Fruit fly (Drosophila melanogaster) whole organism, prepupa: Measurements from ENCODE around the gene CG15019.

Source experiments
- Blimp-1 ChIP-seq: fragments of 200-800 bp; sonication (Bioruptor generic); optimal IDR thresholded peaks from 3 replicates; lab custom pipeline; 2017; ENCODE audit warnings: missing biosample characterization, missing genetic modification characterization, mild to moderate bottlenecking, moderate library complexity, missing genetic modification reagents
- CG10631 ChIP-seq: fragments of 200-800 bp; sonication (Bioruptor generic); optimal IDR thresholded peaks from 2 replicates; lab custom pipeline; 2016; ENCODE audit warnings: missing biosample characterization, missing genetic modification characterization
- CG10669 ChIP-seq: fragments of 200-800 bp; sonication (Bioruptor generic); optimal IDR thresholded peaks from 3 replicates; lab custom pipeline; 2018; ENCODE audit warnings: missing biosample characterization, mild to moderate bottlenecking, missing genetic modification characterization, moderate library complexity
- CG11762 ChIP-seq: fragments of 200-800 bp; sonication (Bioruptor generic); optimal IDR thresholded peaks from 3 replicates; lab custom pipeline; 2016; ENCODE audit warnings: missing biosample characterization, missing genetic modification characterization; ENCODE audit not compliant: insufficient read depth
- CG11902 ChIP-seq: fragments of 200-800 bp; sonication (Bioruptor generic); optimal IDR thresholded peaks from 3 replicates; lab custom pipeline; 2016; ENCODE audit warnings: missing biosample characterization, missing genetic modification characterization
- CG15336 ChIP-seq: fragments of 200-800 bp; sonication (Bioruptor generic); IDR thresholded peaks from 2 replicates; pipeline ENCODE4 v1.3.6; 2022; ENCODE audit warnings: missing biosample characterization, missing genetic modification characterization
- CG1621 ChIP-seq: fragments of 200-800 bp; sonication (Bioruptor generic); optimal IDR thresholded peaks from 3 replicates; lab custom pipeline; 2018; ENCODE audit warnings: missing biosample characterization, mild to moderate bottlenecking, missing genetic modification characterization
- CG16779 ChIP-seq: fragments of 200-800 bp; sonication (Bioruptor generic); optimal IDR thresholded peaks from 3 replicates; lab custom pipeline; 2017; ENCODE audit warnings: missing biosample characterization, mild to moderate bottlenecking, missing genetic modification characterization
- CG32006 ChIP-seq: fragments of 200-800 bp; sonication (Bioruptor generic); optimal IDR thresholded peaks from 3 replicates; lab custom pipeline; 2017; ENCODE audit warnings: missing biosample characterization, mild to moderate bottlenecking, missing genetic modification characterization
- CG3919 ChIP-seq: fragments of 200-800 bp; sonication (Bioruptor generic); optimal IDR thresholded peaks from 3 replicates; lab custom pipeline; 2016; ENCODE audit warnings: missing biosample characterization, missing genetic modification characterization
- CG4318 ChIP-seq: fragments of 200-800 bp; sonication (Bioruptor generic); optimal IDR thresholded peaks from 3 replicates; lab custom pipeline; 2017; ENCODE audit warnings: missing biosample characterization, mild to moderate bottlenecking, missing genetic modification characterization
- CG6163 ChIP-seq: fragments of 200-800 bp; sonication (Bioruptor generic); IDR thresholded peaks from 3 replicates; pipeline ENCODE4 v1.3.6; 2022; ENCODE audit warnings: missing biosample characterization, missing genetic modification characterization
- CG6276 ChIP-seq: fragments of 200-800 bp; sonication (Bioruptor generic); optimal IDR thresholded peaks from 2 replicates; lab custom pipeline; 2017; ENCODE audit warnings: missing biosample characterization, mild to moderate bottlenecking, missing genetic modification characterization
- CG6792 ChIP-seq: fragments of 200-800 bp; sonication (Bioruptor generic); optimal IDR thresholded peaks from 3 replicates; lab custom pipeline; 2016; ENCODE audit warnings: missing biosample characterization, missing genetic modification characterization
- CG6808 ChIP-seq: fragments of 200-800 bp; sonication (Bioruptor generic); optimal IDR thresholded peaks from 3 replicates; lab custom pipeline; 2017; ENCODE audit warnings: missing biosample characterization, missing genetic modification characterization, mild to moderate bottlenecking, moderate library complexity, missing genetic modification reagents
- CG8632 ChIP-seq: fragments of 200-800 bp; sonication (Bioruptor generic); optimal IDR thresholded peaks from 3 replicates; lab custom pipeline; 2016; ENCODE audit warnings: missing biosample characterization, missing genetic modification characterization
- CG9139 ChIP-seq: fragments of 200-800 bp; sonication (Bioruptor generic); optimal IDR thresholded peaks from 3 replicates; lab custom pipeline; 2017; ENCODE audit warnings: missing biosample characterization, mild to moderate bottlenecking, missing genetic modification characterization
- Eip75B ChIP-seq: fragments of 200-800 bp; sonication (Bioruptor generic); optimal IDR thresholded peaks from 3 replicates; lab custom pipeline; 2016; ENCODE audit warnings: missing biosample characterization, missing genetic modification characterization
- Eip78C ChIP-seq: fragments of 200-800 bp; sonication (Bioruptor generic); peaks from one replicate; lab custom pipeline; 2016; ENCODE audit warnings: missing biosample characterization, missing genetic modification characterization
- Ets21C ChIP-seq: fragments of 200-800 bp; sonication (Bioruptor generic); optimal IDR thresholded peaks from 3 replicates; lab custom pipeline; 2016; ENCODE audit warnings: missing biosample characterization, missing genetic modification characterization
- Ets96B ChIP-seq: fragments of 200-800 bp; optimal IDR thresholded peaks from 2 replicates; lab custom pipeline; 2019; ENCODE audit warnings: missing biosample characterization, mild to moderate bottlenecking, missing genetic modification characterization, moderate library complexity
- Gug ChIP-seq: fragments of 200-800 bp; sonication (Bioruptor generic); IDR thresholded peaks from 2 replicates; pipeline ENCODE4 v1.3.6; 2022; ENCODE audit warnings: missing biosample characterization, missing genetic modification characterization
- Hr38 ChIP-seq: sonication (Bioruptor generic); optimal IDR thresholded peaks from 2 replicates; lab custom pipeline; 2016; ENCODE audit warnings: missing biosample characterization, missing genetic modification characterization
- Hr39 ChIP-seq: fragments of 200-800 bp; sonication (Bioruptor generic); optimal IDR thresholded peaks from 2 replicates; lab custom pipeline; 2016; ENCODE audit warnings: missing biosample characterization, missing genetic modification characterization
- Hr4 ChIP-seq: fragments of 200-800 bp; sonication (Bioruptor generic); optimal IDR thresholded peaks from 3 replicates; lab custom pipeline; 2016; ENCODE audit warnings: missing biosample characterization, missing genetic modification characterization
- Met ChIP-seq: fragments of 200-800 bp; sonication (Bioruptor generic); optimal IDR thresholded peaks from 3 replicates; lab custom pipeline; 2016; ENCODE audit warnings: missing biosample characterization, missing genetic modification characterization
- OdsH ChIP-seq: fragments of 200-800 bp; sonication (Bioruptor generic); optimal IDR thresholded peaks from 3 replicates; lab custom pipeline; 2016; ENCODE audit warnings: missing biosample characterization, missing genetic modification characterization
- Smox ChIP-seq: fragments of 200-800 bp; sonication (Bioruptor generic); optimal IDR thresholded peaks from 3 replicates; lab custom pipeline; 2016; ENCODE audit warnings: missing biosample characterization, missing genetic modification characterization
- Sox102F ChIP-seq: fragments of 200-800 bp; sonication (Bioruptor generic); optimal IDR thresholded peaks from 2 replicates; lab custom pipeline; 2016; ENCODE audit warnings: missing biosample characterization, mild to moderate bottlenecking, missing genetic modification characterization
- Sox14 ChIP-seq: fragments of 200-800 bp; sonication (Bioruptor generic); optimal IDR thresholded peaks from 3 replicates; lab custom pipeline; 2016; ENCODE audit warnings: missing biosample characterization, missing genetic modification characterization
- Sox15 ChIP-seq: fragments of 200-800 bp; sonication (Bioruptor generic); optimal IDR thresholded peaks from 3 replicates; lab custom pipeline; 2016; ENCODE audit warnings: missing biosample characterization, missing genetic modification characterization
- achi ChIP-seq: fragments of 200-800 bp; sonication (Bioruptor generic); optimal IDR thresholded peaks from 3 replicates; lab custom pipeline; 2016; ENCODE audit warnings: missing biosample characterization, missing genetic modification characterization
- acj6 ChIP-seq: fragments of 200-800 bp; sonication (Bioruptor generic); optimal IDR thresholded peaks from 3 replicates; lab custom pipeline; 2016; ENCODE audit warnings: missing biosample characterization, missing genetic modification characterization
- eg ChIP-seq: fragments of 200-800 bp; sonication (Bioruptor generic); IDR thresholded peaks from 3 replicates; pipeline ENCODE4 v1.3.6; 2022; ENCODE audit warnings: missing biosample characterization, missing genetic modification characterization
- esn ChIP-seq: fragments of 200-800 bp; sonication (Bioruptor generic); optimal IDR thresholded peaks from 2 replicates; lab custom pipeline; 2016; ENCODE audit warnings: missing biosample characterization, mild to moderate bottlenecking, missing genetic modification characterization, moderate library complexity
- fd59A ChIP-seq: fragments of 200-800 bp; sonication (Bioruptor generic); optimal IDR thresholded peaks from 2 replicates; lab custom pipeline; 2017; ENCODE audit warnings: missing biosample characterization, mild to moderate bottlenecking, missing genetic modification characterization, missing genetic modification reagents
- fd85E ChIP-seq: fragments of 200-800 bp; sonication (Bioruptor generic); optimal IDR thresholded peaks from 3 replicates; lab custom pipeline; 2016; ENCODE audit warnings: missing biosample characterization, missing genetic modification characterization
- net ChIP-seq: fragments of 200-800 bp; sonication (Bioruptor generic); optimal IDR thresholded peaks from 3 replicates; lab custom pipeline; 2016; ENCODE audit warnings: missing biosample characterization, missing genetic modification characterization
- pdm3 ChIP-seq: fragments of 200-800 bp; sonication (Bioruptor generic); optimal IDR thresholded peaks from 3 replicates; lab custom pipeline; 2016; ENCODE audit warnings: missing biosample characterization, missing genetic modification characterization
- spab ChIP-seq: fragments of 200-800 bp; sonication (Bioruptor generic); optimal IDR thresholded peaks from 2 replicates; lab custom pipeline; 2017; ENCODE audit warnings: missing biosample characterization, mild to moderate bottlenecking, missing genetic modification characterization, missing genetic modification reagents
- ss ChIP-seq, 2 experiments: fragments of 200-800 bp; sonication (Bioruptor generic); optimal IDR thresholded peaks; 2 replicates in 1 of 2; 3 replicates in 1 of 2; lab custom pipeline; 2017 to 2018; ENCODE audit warnings: mild to moderate bottlenecking in 2 of 2, missing biosample characterization in 2 of 2, missing genetic modification characterization in 2 of 2, moderate library complexity in 1 of 2
- svp ChIP-seq: fragments of 200-800 bp; sonication (Bioruptor generic); peaks from one replicate; lab custom pipeline; 2016; ENCODE audit warnings: missing biosample characterization, missing genetic modification characterization
- topi ChIP-seq: fragments of 200-800 bp; sonication (Bioruptor generic); optimal IDR thresholded peaks from 3 replicates; lab custom pipeline; 2016; ENCODE audit warnings: missing biosample characterization, missing genetic modification characterization
- vri ChIP-seq: fragments of 200-800 bp; sonication (Bioruptor generic); optimal IDR thresholded peaks from 3 replicates; lab custom pipeline; 2016; ENCODE audit warnings: missing biosample characterization, mild to moderate bottlenecking, missing genetic modification characterization

CG15019 gene

dm6 chr3L:4408313-4409133, 2.7 kb upstream of the CG15019 start:
- TF ChIP-seq Smox: peak; percentile 4
- no peak for TF ChIP-seq Ets96B (tag; lab: Kevin White, UChicago)
- TF ChIP-seq CG6808 (GFP tag; lab: Kevin White, UChicago): no peak
- no peak for TF ChIP-seq fd59A (GFP tag; lab: Kevin White, UChicago)
- TF ChIP-seq CG11762: no peak
- TF ChIP-seq CG9139 (GFP tag; lab: Kevin White, UChicago): no peak
- 0 out of 2 replicates have a peak, but pooled peaks have one; percentile 14 for TF ChIP-seq CG15336 (GFP tag; lab: Robert Waterston, UW)
- no peak for TF ChIP-seq Hr4
- TF ChIP-seq CG6276 (GFP tag; lab: Kevin White, UChicago): no peak
- TF ChIP-seq eg (GFP tag; lab: Robert Waterston, UW): no peak
- TF ChIP-seq acj6: no peak
- TF ChIP-seq Sox102F (GFP tag; lab: Kevin White, UChicago): no peak
- no peak for TF ChIP-seq topi
- TF ChIP-seq CG6792 (GFP tag; lab: Kevin White, UChicago): peak; percentile 10
- TF ChIP-seq Met: no peak
- TF ChIP-seq spab (GFP tag; lab: Kevin White, UChicago): no peak
- TF ChIP-seq Sox15 (GFP tag; lab: Kevin White, UChicago): no peak
- TF ChIP-seq CG10669: peak; percentile 24
- peak; percentile 78 for TF ChIP-seq svp (GFP tag; lab: Kevin White, UChicago)
- TF ChIP-seq pdm3 (GFP tag; lab: Kevin White, UChicago): no peak
- peak in 1 of 2 experiments; percentile 36 for TF ChIP-seq ss (GFP tag; optimal IDR thresholded peaks at IDR 0.05; lab: Kevin White, UChicago)
- TF ChIP-seq CG16779 (tag; lab: Kevin White, UChicago): no peak
- no peak for TF ChIP-seq net (GFP tag; lab: Kevin White, UChicago)
- no peak for TF ChIP-seq CG10631 (GFP tag; lab: Kevin White, UChicago)
- TF ChIP-seq achi: peak; percentile 34
- no peak for TF ChIP-seq OdsH
- peak; percentile 16; the same call in 2 of the 3 replicates for TF ChIP-seq CG6163 (GFP tag; lab: Robert Waterston, UW)
- no peak for TF ChIP-seq Hr38
- no peak for TF ChIP-seq Gug
- TF ChIP-seq CG3919 (GFP tag; lab: Kevin White, UChicago): peak; percentile 9
- TF ChIP-seq Sox14 (GFP tag; lab: Kevin White, UChicago): peak; percentile 10
- peak; percentile 8 for TF ChIP-seq CG32006 (GFP tag; lab: Kevin White, UChicago)
- TF ChIP-seq Eip75B: no peak
- TF ChIP-seq CG8632 (GFP tag; lab: Kevin White, UChicago): no peak
- no peak for TF ChIP-seq vri (GFP tag; lab: Kevin White, UChicago)
- TF ChIP-seq esn: peak; percentile 32
- TF ChIP-seq Hr39 (GFP tag; lab: Kevin White, UChicago): peak; percentile 3
- no peak for TF ChIP-seq Ets21C (GFP tag; lab: Kevin White, UChicago)
- TF ChIP-seq Eip78C (GFP tag; lab: Kevin White, UChicago): peak; percentile 81
- no peak for TF ChIP-seq fd85E
- no peak for TF ChIP-seq CG4318
- peak; percentile 22 for TF ChIP-seq Blimp-1 (GFP tag; lab: Kevin White, UChicago)
- no peak for TF ChIP-seq CG11902 (GFP tag; lab: Kevin White, UChicago)
- TF ChIP-seq CG1621 (tag; lab: Kevin White, UChicago): no peak
- TF ChIP-seq, all 60 proteins: peak for 15
